Fruit fly (Drosophila melanogaster): ENCODE data around the gene NPF.

Gene NPF

DNA sequence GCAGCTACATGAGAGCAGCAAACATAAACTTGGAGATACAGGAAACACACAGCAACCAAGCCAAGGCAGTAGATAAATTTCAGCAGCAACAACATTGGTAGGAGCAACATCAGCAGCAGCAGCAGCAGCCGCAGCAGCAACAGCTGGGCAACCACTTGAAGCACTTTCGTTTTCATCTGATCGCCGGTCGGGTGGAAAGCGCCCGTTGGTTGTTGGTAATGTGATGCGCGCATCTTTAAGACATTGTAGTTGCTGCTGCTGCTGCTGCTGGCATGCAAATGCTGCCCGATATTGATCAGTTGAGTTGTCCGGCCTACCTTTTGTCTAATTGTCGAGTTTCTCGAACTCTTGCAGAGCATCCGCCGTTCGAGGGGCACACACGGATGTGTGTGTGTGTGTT lies 17.6 kb upstream of the NPF start:
- TF ChIP-seq CG1620 (GFP tag; optimal IDR thresholded peaks at IDR 0.05), result no peak
- TF ChIP-seq Crg-1 (GFP tag; optimal IDR thresholded peaks at IDR 0.05), result no peak
- TF ChIP-seq cnc (optimal IDR thresholded peaks at IDR 0.05), result no peak
- TF ChIP-seq toe (GFP tag; optimal IDR thresholded peaks at IDR 0.05), result no peak
- TF ChIP-seq Clk (GFP tag; optimal IDR thresholded peaks at IDR 0.05), result no peak
- no peak for TF ChIP-seq CG14711 (tag; optimal IDR thresholded peaks at IDR 0.05)
- no peak for TF ChIP-seq CG7101 (tag; optimal IDR thresholded peaks at IDR 0.05)
- TF ChIP-seq Mnt (GFP tag; optimal IDR thresholded peaks at IDR 0.05), result no peak
- no peak for TF ChIP-seq bab1 (GFP tag; optimal IDR thresholded peaks at IDR 0.05)

DNA sequence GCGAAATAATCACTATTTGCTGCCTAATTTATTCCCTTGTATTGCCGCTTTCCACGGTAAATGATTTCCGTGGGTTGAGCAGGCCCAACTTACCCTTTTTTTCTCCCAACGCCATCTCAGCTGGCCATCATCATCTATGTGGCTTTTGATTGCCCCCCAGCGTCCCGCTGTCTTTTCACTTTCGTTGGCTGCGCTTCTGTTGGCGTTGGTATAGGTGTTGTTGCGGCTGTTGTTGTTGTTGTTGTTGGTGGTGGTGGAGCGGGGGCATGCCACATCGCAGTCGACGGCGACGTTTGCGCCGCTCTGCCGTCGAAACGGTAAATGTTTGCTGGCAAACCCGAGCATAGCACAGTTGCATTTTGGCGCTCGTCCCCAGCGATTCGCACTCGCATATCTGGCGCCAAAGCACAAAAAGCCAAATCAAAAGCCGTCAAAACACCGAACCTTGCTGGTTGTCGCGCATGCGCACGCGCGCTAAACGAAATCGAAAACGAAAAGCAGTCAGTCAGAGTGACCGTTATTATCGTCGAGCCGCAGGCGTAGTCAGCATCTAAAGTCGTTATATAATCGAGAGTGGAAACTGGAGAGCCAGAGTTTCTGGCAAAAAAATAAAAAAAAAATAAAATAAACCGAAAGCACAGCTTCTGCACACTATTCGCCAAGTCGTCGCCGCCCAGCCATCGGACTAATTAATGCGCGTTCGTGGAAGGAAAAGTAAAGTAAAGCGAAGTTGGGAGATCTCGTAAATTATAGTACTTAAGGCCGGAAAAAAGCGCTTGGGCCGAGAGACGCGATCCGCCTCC lies 14.8 kb upstream of the NPF start, which contains the start of gene CG14892:
Gene CG14892 (plus strand): TSS at position 359 of the 803 bp plus-strand sequence.
- TF ChIP-seq CG11617 (GFP tag; optimal IDR thresholded peaks at IDR 0.05) (no peak), ovo (GFP tag; optimal IDR thresholded peaks at IDR 0.05) (no peak), CG14711 (tag; optimal IDR thresholded peaks at IDR 0.05) (no peak), Crg-1 (GFP tag; optimal IDR thresholded peaks at IDR 0.05) (no peak), Hr96 (GFP tag; optimal IDR thresholded peaks at IDR 0.05) (no peak), cnc (optimal IDR thresholded peaks at IDR 0.05) (no peak)

DNA sequence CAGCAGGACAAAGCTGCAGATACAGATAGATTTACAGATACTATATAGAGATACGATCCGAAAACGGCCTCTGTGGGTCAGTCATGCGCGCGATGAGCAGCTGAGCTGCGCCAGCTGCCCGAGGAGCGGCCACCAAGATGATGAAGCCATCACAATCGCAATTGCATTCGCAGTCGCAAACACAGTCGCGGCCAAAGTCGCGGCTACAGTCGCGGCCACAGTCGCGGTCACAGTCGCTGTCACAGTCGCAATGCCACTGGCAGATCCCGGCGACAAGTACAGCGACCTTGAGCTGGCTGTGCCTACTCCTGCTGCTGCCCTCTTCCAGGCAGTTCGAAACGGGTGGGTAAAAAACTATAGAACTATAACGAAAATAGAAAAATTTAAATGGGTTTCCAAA lies 14.1 kb upstream of the NPF start:
- TF ChIP-seq CG12768 (GFP tag; optimal IDR thresholded peaks at IDR 0.05) (no peak), ovo (GFP tag; optimal IDR thresholded peaks at IDR 0.05) (no peak), Hr96 (GFP tag; optimal IDR thresholded peaks at IDR 0.05) (no peak), Clk (GFP tag; optimal IDR thresholded peaks at IDR 0.05) (no peak), pad (GFP tag; optimal IDR thresholded peaks at IDR 0.05) (no peak), cnc (optimal IDR thresholded peaks at IDR 0.05) (no peak), Mnt (GFP tag; optimal IDR thresholded peaks at IDR 0.05) (no peak), CG14711 (tag; optimal IDR thresholded peaks at IDR 0.05) (no peak), CG33017 (tag; optimal IDR thresholded peaks at IDR 0.05) (no peak), bab1 (GFP tag; optimal IDR thresholded peaks at IDR 0.05) (no peak), CG1620 (GFP tag; optimal IDR thresholded peaks at IDR 0.05) (no peak), CG7101 (tag; optimal IDR thresholded peaks at IDR 0.05) (no peak), tj (GFP tag; optimal IDR thresholded peaks at IDR 0.05) (no peak)

DNA sequence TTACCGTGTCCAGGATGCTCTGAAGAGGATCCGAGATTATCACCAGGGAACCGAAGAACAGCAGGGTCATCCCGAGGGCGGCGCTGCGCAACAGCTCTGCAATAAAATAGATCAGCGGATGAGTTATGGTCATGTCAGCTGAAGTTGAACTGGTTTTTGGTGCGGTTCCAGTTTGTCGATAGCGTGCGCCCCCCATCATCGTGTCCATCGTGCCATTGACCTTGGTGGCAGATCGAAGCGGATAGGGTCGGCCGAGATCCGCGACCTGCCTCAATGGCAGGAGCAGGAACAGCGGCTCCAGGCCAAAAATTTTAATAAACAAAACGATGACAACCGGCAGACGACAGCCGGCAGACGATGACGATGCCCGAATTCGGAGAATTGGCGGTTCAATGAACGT lies 9.4 kb upstream of the NPF start:
- TF ChIP-seq CG33017 (tag; optimal IDR thresholded peaks at IDR 0.05) (no peak), bab1 (GFP tag; optimal IDR thresholded peaks at IDR 0.05) (no peak), CG5204 (GFP tag; optimal IDR thresholded peaks at IDR 0.05) (no peak), Clk (GFP tag; optimal IDR thresholded peaks at IDR 0.05) (no peak), tj (GFP tag; optimal IDR thresholded peaks at IDR 0.05) (no peak), cnc (optimal IDR thresholded peaks at IDR 0.05) (no peak), ovo (GFP tag; optimal IDR thresholded peaks at IDR 0.05) (no peak), CG7045 (GFP tag; optimal IDR thresholded peaks at IDR 0.05) (no peak), CG1620 (GFP tag; optimal IDR thresholded peaks at IDR 0.05) (no peak), Crg-1 (GFP tag; optimal IDR thresholded peaks at IDR 0.05) (no peak), toe (GFP tag; optimal IDR thresholded peaks at IDR 0.05) (no peak), Mnt (GFP tag; optimal IDR thresholded peaks at IDR 0.05) (no peak), kay (GFP tag; ENCODE audit: borderline replicate concordance) (no peak), CG7101 (tag; optimal IDR thresholded peaks at IDR 0.05) (no peak), Hr96 (GFP tag; optimal IDR thresholded peaks at IDR 0.05) (no peak), CG11617 (GFP tag; optimal IDR thresholded peaks at IDR 0.05) (no peak), CG14711 (tag; optimal IDR thresholded peaks at IDR 0.05) (no peak), CG12768 (GFP tag; optimal IDR thresholded peaks at IDR 0.05) (no peak)

DNA sequence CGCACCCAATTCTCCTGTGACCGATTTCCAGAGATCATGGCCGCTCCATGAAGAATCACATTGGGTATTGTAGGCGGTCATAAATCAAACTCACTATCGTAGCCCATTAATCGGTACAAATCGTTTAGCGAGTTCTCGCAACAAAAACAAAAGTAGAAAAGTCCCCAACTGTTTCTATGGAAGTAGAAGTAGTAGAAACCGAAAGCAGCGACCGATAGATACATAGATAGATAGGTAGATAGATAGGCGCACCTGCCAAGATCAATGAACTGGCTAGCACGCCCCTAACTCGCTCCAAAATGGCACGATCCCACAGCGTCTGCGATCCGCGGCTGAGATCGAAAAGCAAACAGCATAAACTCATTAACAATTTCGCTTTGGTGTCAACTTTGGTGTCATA lies 8.3 kb upstream of the NPF start:
- TF ChIP-seq CG12768 (GFP tag; optimal IDR thresholded peaks at IDR 0.05) (no peak), kay (GFP tag; ENCODE audit: borderline replicate concordance) (no peak)

DNA sequence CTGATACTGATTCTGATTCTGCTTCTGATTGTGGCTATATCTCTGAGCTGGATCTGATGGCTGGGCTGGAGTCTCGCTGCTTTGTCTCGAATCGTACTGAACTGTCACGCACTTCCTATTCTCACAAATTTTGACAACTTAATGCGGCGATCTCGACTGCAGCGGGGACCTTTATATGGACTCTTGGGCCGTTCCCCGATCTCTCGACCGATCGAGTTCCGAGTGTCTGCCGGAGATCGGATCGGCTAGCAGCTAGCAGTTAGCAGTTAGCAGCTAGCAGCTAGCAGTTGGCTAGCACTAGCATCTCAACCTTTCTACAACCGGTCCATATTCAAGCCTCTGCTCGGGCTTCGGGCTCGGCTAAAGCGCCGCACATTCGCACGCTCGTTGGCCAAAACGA lies 4.3 kb upstream of the NPF start, which contains the start of gene CG10345:
Gene CG10345 (minus strand): TSS at position 147 of the 400 bp plus-strand sequence.
- TF ChIP-seq cnc (optimal IDR thresholded peaks at IDR 0.05) (no peak), CG11617 (GFP tag; optimal IDR thresholded peaks at IDR 0.05) (no peak), Mnt (GFP tag; optimal IDR thresholded peaks at IDR 0.05) (no peak), cic (GFP tag; optimal IDR thresholded peaks at IDR 0.05) (no peak), CG7045 (GFP tag; optimal IDR thresholded peaks at IDR 0.05) (no peak)

DNA sequence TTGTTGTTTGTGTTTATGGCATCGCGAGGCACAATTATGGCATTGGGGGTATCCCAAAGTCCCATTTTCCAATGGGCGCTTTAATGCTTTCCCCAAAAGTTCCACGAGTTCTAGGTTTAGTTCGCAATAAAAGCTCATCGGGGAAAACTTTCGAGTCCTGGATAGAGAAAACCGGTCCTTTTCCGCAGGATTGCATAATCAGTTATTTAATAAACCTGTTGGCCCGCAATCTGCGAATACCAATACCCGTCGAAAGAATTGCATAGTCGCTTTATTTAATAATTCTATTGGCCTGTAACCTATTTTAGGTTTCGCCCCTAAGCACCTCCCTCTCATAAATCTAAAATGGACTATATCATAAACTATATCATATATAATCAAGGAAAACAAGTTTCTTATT lies 3.1 kb upstream of the NPF start:
- no peak for TF ChIP-seq pad (GFP tag; optimal IDR thresholded peaks at IDR 0.05)
- no peak for TF ChIP-seq CG1620 (GFP tag; optimal IDR thresholded peaks at IDR 0.05)
- TF ChIP-seq CG14711 (tag; optimal IDR thresholded peaks at IDR 0.05), result no peak
- no peak for TF ChIP-seq CG12768 (GFP tag; optimal IDR thresholded peaks at IDR 0.05)
- no peak for TF ChIP-seq toe (GFP tag; optimal IDR thresholded peaks at IDR 0.05)
- TF ChIP-seq CG7101 (tag; optimal IDR thresholded peaks at IDR 0.05), result no peak
- no peak for TF ChIP-seq cic (GFP tag; optimal IDR thresholded peaks at IDR 0.05)
- TF ChIP-seq CG5204 (GFP tag; optimal IDR thresholded peaks at IDR 0.05), result no peak
- no peak for TF ChIP-seq CG11617 (GFP tag; optimal IDR thresholded peaks at IDR 0.05)
- TF ChIP-seq Mnt (GFP tag; optimal IDR thresholded peaks at IDR 0.05), result no peak
- no peak for TF ChIP-seq Clk (GFP tag; optimal IDR thresholded peaks at IDR 0.05)
- TF ChIP-seq ovo (GFP tag; optimal IDR thresholded peaks at IDR 0.05), result no peak
- no peak for TF ChIP-seq tj (GFP tag; optimal IDR thresholded peaks at IDR 0.05)
- TF ChIP-seq kay (GFP tag; ENCODE audit: borderline replicate concordance), result no peak
- no peak for TF ChIP-seq Hr96 (GFP tag; optimal IDR thresholded peaks at IDR 0.05)
- no peak for TF ChIP-seq bab1 (GFP tag; optimal IDR thresholded peaks at IDR 0.05)
- no peak for TF ChIP-seq CG33017 (tag; optimal IDR thresholded peaks at IDR 0.05)
- no peak for TF ChIP-seq CG7045 (GFP tag; optimal IDR thresholded peaks at IDR 0.05)
- TF ChIP-seq cnc (optimal IDR thresholded peaks at IDR 0.05), result no peak
